Fruit fly (Drosophila melanogaster): ENCODE measurements around the gene Cep135.

Gene Cep135

dm6 chr3L:15097878-15098520 lies 18.5 kb upstream of the Cep135 start, which contains the start of gene Ctps:
Gene Ctps (plus strand): TSS chr3L:15097914.
- TF ChIP-seq h (optimal IDR thresholded peaks at IDR 0.05): no peak
- no peak for TF ChIP-seq Sin3A (optimal IDR thresholded peaks at IDR 0.05)
- TF ChIP-seq insv (optimal IDR thresholded peaks at IDR 0.05): no peak
- no peak for TF ChIP-seq psq (optimal IDR thresholded peaks at IDR 0.05)
- no peak for TF ChIP-seq Myc (optimal IDR thresholded peaks at IDR 0.05)
- TF ChIP-seq ttk (optimal IDR thresholded peaks at IDR 0.05): no peak

- TF ChIP-seq Sin3A (optimal IDR thresholded peaks at IDR 0.05): no peak
- no peak for TF ChIP-seq h (optimal IDR thresholded peaks at IDR 0.05)
- TF ChIP-seq psq (optimal IDR thresholded peaks at IDR 0.05): no peak
- TF ChIP-seq Myc (optimal IDR thresholded peaks at IDR 0.05): no peak
- no peak for TF ChIP-seq ttk (optimal IDR thresholded peaks at IDR 0.05)
- TF ChIP-seq insv (optimal IDR thresholded peaks at IDR 0.05): no peak
Observed at dm6 chr3L:15098659-15099512, 17.7 kb upstream of the Cep135 start.

- TF ChIP-seq h (optimal IDR thresholded peaks at IDR 0.05): no peak
- TF ChIP-seq insv (optimal IDR thresholded peaks at IDR 0.05): no peak
- TF ChIP-seq Sin3A (optimal IDR thresholded peaks at IDR 0.05): no peak
- no peak for TF ChIP-seq ttk (optimal IDR thresholded peaks at IDR 0.05)
Observed at dm6 chr3L:15099541-15099940, 17.0 kb upstream of the Cep135 start.

dm6 chr3L:15100983-15101382 lies 15.6 kb upstream of the Cep135 start:
- no peak for TF ChIP-seq ttk (optimal IDR thresholded peaks at IDR 0.05)

dm6 chr3L:15101639-15102413 lies 14.7 kb upstream of the Cep135 start:
- TF ChIP-seq Myc (optimal IDR thresholded peaks at IDR 0.05): no peak
- TF ChIP-seq ttk (optimal IDR thresholded peaks at IDR 0.05): no peak
- no peak for TF ChIP-seq h (optimal IDR thresholded peaks at IDR 0.05)
- no peak for TF ChIP-seq Sin3A (optimal IDR thresholded peaks at IDR 0.05)
- no peak for TF ChIP-seq insv (optimal IDR thresholded peaks at IDR 0.05)
- no peak for TF ChIP-seq psq (optimal IDR thresholded peaks at IDR 0.05)

- TF ChIP-seq psq (optimal IDR thresholded peaks at IDR 0.05) (no peak), Sin3A (optimal IDR thresholded peaks at IDR 0.05) (no peak), ttk (optimal IDR thresholded peaks at IDR 0.05) (no peak), h (optimal IDR thresholded peaks at IDR 0.05) (no peak), Myc (optimal IDR thresholded peaks at IDR 0.05) (no peak), insv (optimal IDR thresholded peaks at IDR 0.05) (no peak)
Observed at dm6 chr3L:15102669-15103309, 13.7 kb upstream of the Cep135 start.

- no peak for TF ChIP-seq psq (optimal IDR thresholded peaks at IDR 0.05)
- no peak for TF ChIP-seq ttk (optimal IDR thresholded peaks at IDR 0.05)
- no peak for TF ChIP-seq Myc (optimal IDR thresholded peaks at IDR 0.05)
- no peak for TF ChIP-seq Sin3A (optimal IDR thresholded peaks at IDR 0.05)
- no peak for TF ChIP-seq insv (optimal IDR thresholded peaks at IDR 0.05)
Observed at dm6 chr3L:15103988-15104848, 12.3 kb upstream of the Cep135 start.

- TF ChIP-seq insv (optimal IDR thresholded peaks at IDR 0.05) (no peak), Sin3A (optimal IDR thresholded peaks at IDR 0.05) (no peak), ttk (optimal IDR thresholded peaks at IDR 0.05) (no peak), h (optimal IDR thresholded peaks at IDR 0.05) (no peak), Myc (optimal IDR thresholded peaks at IDR 0.05) (no peak), psq (optimal IDR thresholded peaks at IDR 0.05) (no peak)
Observed at dm6 chr3L:15104849-15105555, 11.5 kb upstream of the Cep135 start.

- TF ChIP-seq psq (optimal IDR thresholded peaks at IDR 0.05): no peak
- no peak for TF ChIP-seq Sin3A (optimal IDR thresholded peaks at IDR 0.05)
- TF ChIP-seq ttk (optimal IDR thresholded peaks at IDR 0.05): no peak
- TF ChIP-seq Myc (optimal IDR thresholded peaks at IDR 0.05): no peak
- no peak for TF ChIP-seq h (optimal IDR thresholded peaks at IDR 0.05)
- no peak for TF ChIP-seq insv (optimal IDR thresholded peaks at IDR 0.05)
Observed at dm6 chr3L:15105566-15106207, 10.8 kb upstream of the Cep135 start, which contains the start of gene CG45071. Gene CG45071 (plus strand): TSS chr3L:15105882.

dm6 chr3L:15107158-15107775 lies 9.3 kb upstream of the Cep135 start:
- no peak for TF ChIP-seq psq (optimal IDR thresholded peaks at IDR 0.05)
- TF ChIP-seq Myc (optimal IDR thresholded peaks at IDR 0.05): no peak
- no peak for TF ChIP-seq ttk (optimal IDR thresholded peaks at IDR 0.05)
- TF ChIP-seq insv (optimal IDR thresholded peaks at IDR 0.05): no peak
- TF ChIP-seq Sin3A (optimal IDR thresholded peaks at IDR 0.05): no peak
